Fruit fly (Drosophila melanogaster): ENCODE measurements around the gene Meltrin.
A peak's percentile ranks its signal among the peaks of the same experiment; 100 is the strongest.

Gene Meltrin

dm6 chr3R:14674762-14675161 is 22.3 kb downstream of the Meltrin start (continued):
- TF ChIP-seq sqz (GFP tag; optimal IDR thresholded peaks at IDR 0.05), result no peak
- TF ChIP-seq CG10267 (tag; optimal IDR thresholded peaks at IDR 0.05), result peak; percentile 81
- no peak for TF ChIP-seq CG14014 (GFP tag; IDR thresholded peaks at IDR 0.05)
- no peak for TF ChIP-seq cato (GFP tag; optimal IDR thresholded peaks at IDR 0.05; ENCODE audit: borderline replicate concordance)
- TF ChIP-seq Sox102F (GFP tag; optimal IDR thresholded peaks at IDR 0.05), result peak; percentile 56
- peak; percentile 63 for TF ChIP-seq CG2678 (tag; optimal IDR thresholded peaks at IDR 0.05)
- TF ChIP-seq toy (GFP tag; IDR thresholded peaks at IDR 0.05), result no peak
- peak; percentile 37 for TF ChIP-seq CG31388 (GFP tag; optimal IDR thresholded peaks at IDR 0.05)
- TF ChIP-seq fd64A (GFP tag; optimal IDR thresholded peaks at IDR 0.05), result peak; percentile 4
- peak; percentile 67 for TF ChIP-seq croc (GFP tag; conservative IDR thresholded peaks at IDR 0.05)
- peak; percentile 48 for TF ChIP-seq CG18476 (GFP tag; optimal IDR thresholded peaks at IDR 0.05)
- peak; percentile 62 for TF ChIP-seq CG11504 (tag; optimal IDR thresholded peaks at IDR 0.05)
- peak; percentile 95 for TF ChIP-seq CG15696 (tag; optimal IDR thresholded peaks at IDR 0.05)
- TF ChIP-seq CG17912 (GFP tag; optimal IDR thresholded peaks at IDR 0.05), result no peak
- peak; percentile 61 for TF ChIP-seq CG1024 (GFP tag; IDR thresholded peaks at IDR 0.05)
- no peak for TF ChIP-seq hbn (GFP tag; IDR thresholded peaks at IDR 0.05; ENCODE audit: partially characterized antibody)
- TF ChIP-seq Scr (GFP tag; IDR thresholded peaks at IDR 0.05; ENCODE audit: partially characterized antibody), result no peak
- peak; percentile 73; the same call in 2 of the 3 replicates for TF ChIP-seq ci (GFP tag; IDR thresholded peaks at IDR 0.05)
- TF ChIP-seq Mes4 (GFP tag; optimal IDR thresholded peaks at IDR 0.05), result no peak
- no peak for TF ChIP-seq bigmax (GFP tag; optimal IDR thresholded peaks at IDR 0.05)
- no peak for TF ChIP-seq eve (GFP tag; optimal IDR thresholded peaks at IDR 0.05)
- TF ChIP-seq Trl (optimal IDR thresholded peaks at IDR 0.05), result no peak
- no peak for TF ChIP-seq Trl (GFP tag; optimal IDR thresholded peaks at IDR 0.05)
- peak; percentile 86 for TF ChIP-seq CG31441 (GFP tag; IDR thresholded peaks at IDR 0.05)
- TF ChIP-seq CG12219 (GFP tag; optimal IDR thresholded peaks at IDR 0.05), result no peak
- TF ChIP-seq CG10565 (GFP tag; optimal IDR thresholded peaks at IDR 0.05), result no peak
- peak; percentile 64 for TF ChIP-seq ara (GFP tag; IDR thresholded peaks at IDR 0.05)
- no peak for TF ChIP-seq Oaz (GFP tag; IDR thresholded peaks at IDR 0.05)
- TF ChIP-seq B-H2 (GFP tag; optimal IDR thresholded peaks at IDR 0.05), result no peak
- TF ChIP-seq Nf-YC (tag; optimal IDR thresholded peaks at IDR 0.05), result no peak
- 0 out of 3 replicates have a peak, but pooled peaks have one; percentile 45 for TF ChIP-seq Mrtf (GFP tag; IDR thresholded peaks at IDR 0.05)
- peak; percentile 58 for TF ChIP-seq Xbp1 (GFP tag; optimal IDR thresholded peaks at IDR 0.05)
- peak; percentile 94 for TF ChIP-seq sens (GFP tag)
- TF ChIP-seq row (GFP tag; IDR thresholded peaks at IDR 0.05), result peak; percentile 68
- TF ChIP-seq CG10654 (GFP tag; optimal IDR thresholded peaks at IDR 0.05), result peak; percentile 36
- no peak for TF ChIP-seq CG11247 (GFP tag; IDR thresholded peaks at IDR 0.05)
- TF ChIP-seq CG4282 (GFP tag; optimal IDR thresholded peaks at IDR 0.05), result no peak
- 0 out of 2 replicates have a peak, but pooled peaks have one; percentile 17 for TF ChIP-seq ap (GFP tag; IDR thresholded peaks at IDR 0.05)
- no peak for TF ChIP-seq Dfd (GFP tag; optimal IDR thresholded peaks at IDR 0.05)
- no peak for TF ChIP-seq HmgZ (tag; optimal IDR thresholded peaks at IDR 0.05)
- no peak for TF ChIP-seq vfl (GFP tag; optimal IDR thresholded peaks at IDR 0.05)
- TF ChIP-seq Sin3A (optimal IDR thresholded peaks at IDR 0.05), result no peak
- TF ChIP-seq CG9609 (GFP tag; optimal IDR thresholded peaks at IDR 0.05), result no peak
- peak; percentile 60 for TF ChIP-seq Chrac-16 (GFP tag; optimal IDR thresholded peaks at IDR 0.05)
- TF ChIP-seq C15 (GFP tag; IDR thresholded peaks at IDR 0.05), result no peak
- no peak for TF ChIP-seq bowl (GFP tag; IDR thresholded peaks at IDR 0.05)
- no peak for TF ChIP-seq CG13894 (tag; optimal IDR thresholded peaks at IDR 0.05)
- no peak for TF ChIP-seq lbe (GFP tag; optimal IDR thresholded peaks at IDR 0.05)
- TF ChIP-seq Sry-β (GFP tag; optimal IDR thresholded peaks at IDR 0.05), result peak; percentile 20
- TF ChIP-seq CG1647 (GFP tag; optimal IDR thresholded peaks at IDR 0.05), result no peak
- TF ChIP-seq p53 (GFP tag; optimal IDR thresholded peaks at IDR 0.05), result no peak
- peak; percentile 58; the same call in 1 of the 2 replicates for TF ChIP-seq Ada2b (GFP tag; IDR thresholded peaks at IDR 0.05)
- TF ChIP-seq Atf3 (GFP tag; optimal IDR thresholded peaks at IDR 0.05), result peak; percentile 3

All from whole organism, embryonic.